Worm (Caenorhabditis elegans) whole organism, L2 larva: ENCODE results near the gene T24A6.16.

ENCODE experiments used
- egl-27 ChIP-seq: sonication (generic microtip); optimal IDR thresholded peaks from 3 replicates; lab custom pipeline; 2017; ENCODE audit warnings: missing biosample characterization, missing genetic modification reagents, missing genetic modification characterization
- mdl-1 ChIP-seq, 2 experiments: fragments of 150-350 bp in 1 of 2; sonication (generic microtip) in 1 of 2; optimal IDR thresholded peaks; 2 replicates each; lab custom pipeline; 2017; ENCODE audit warnings: missing biosample characterization in 2 of 2, missing genetic modification characterization in 2 of 2
- unc-62 ChIP-seq: fragments of 150-350 bp; optimal IDR thresholded peaks from 2 replicates; lab custom pipeline; 2014; ENCODE audit warnings: missing biosample characterization, missing genetic modification reagents, missing genetic modification characterization
- ztf-1 ChIP-seq: fragments of 200-800 bp; sonication (Bioruptor generic); conservative IDR thresholded peaks from 2 replicates; pipeline ENCODE4 v1.3.6; 2022; ENCODE audit warnings: missing genetic modification characterization, missing compliant biosample characterization
- ztf-11 ChIP-seq: sonication (generic microtip); optimal IDR thresholded peaks from 2 replicates; lab custom pipeline; 2017; ENCODE audit warnings: missing biosample characterization, missing genetic modification characterization
- ztf-4 ChIP-seq: fragments of 150-350 bp; optimal IDR thresholded peaks from 2 replicates; lab custom pipeline; 2014; ENCODE audit warnings: missing biosample characterization, missing genetic modification characterization

DNA sequence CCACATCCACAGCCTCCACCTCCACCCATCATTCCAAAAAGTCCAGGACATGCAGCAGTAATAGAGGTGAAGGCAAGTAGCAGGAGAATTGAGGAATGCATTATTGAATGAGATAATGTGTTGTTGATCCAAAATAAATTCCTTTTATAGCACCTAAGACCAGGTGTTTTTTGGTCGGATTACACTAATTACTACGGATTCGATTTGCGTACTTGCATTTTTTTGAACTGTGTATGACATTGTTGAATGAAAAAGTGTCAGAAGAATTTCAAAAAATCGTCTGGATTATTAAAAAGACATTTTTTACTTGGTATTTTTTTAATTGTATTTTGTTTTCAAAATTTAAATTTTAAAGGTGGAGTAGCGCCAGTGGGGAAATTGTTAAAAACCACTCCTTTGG is 11.0 kb downstream of the T24A6.16 start, which contains the start of gene grl-28:
- TF ChIP-seq ztf-1 (GFP tag; lab: Robert Waterston, UW) (no peak), ztf-11 (tag; lab: Kevin White, UChicago) (no peak), mdl-1 (tag; optimal IDR thresholded peaks at IDR 0.05; lab: Kevin White, UChicago) (no peak), egl-27 (no peak), unc-62 (no peak), ztf-4 (no peak)
